Worm (Caenorhabditis elegans) whole organism, L3 larva: ENCODE data around the gene clh-4.

Experiments
- ZK546.5 ChIP-seq: sonication (generic microtip); optimal IDR thresholded peaks from 2 replicates; lab custom pipeline; 2017; ENCODE audit warnings: missing biosample characterization, missing genetic modification characterization
- aly-2 ChIP-seq: fragments of 150-350 bp; optimal IDR thresholded peaks from 2 replicates; lab custom pipeline; 2014; ENCODE audit warnings: missing biosample characterization, missing genetic modification characterization
- ama-1 ChIP-seq: fragments of 150-350 bp; optimal IDR thresholded peaks from 2 replicates; lab custom pipeline; 2018
- ceh-28 ChIP-seq: fragments of 150-350 bp; optimal IDR thresholded peaks from 2 replicates; lab custom pipeline; 2014; ENCODE audit warnings: missing biosample characterization, missing genetic modification reagents, missing genetic modification characterization
- ceh-82 ChIP-seq: fragments of 150-350 bp; optimal IDR thresholded peaks from 2 replicates; lab custom pipeline; 2014; ENCODE audit warnings: missing biosample characterization, missing genetic modification characterization
- egl-27 ChIP-seq: sonication (generic microtip); optimal IDR thresholded peaks from 4 replicates; lab custom pipeline; 2017; ENCODE audit warnings: missing biosample characterization, missing genetic modification reagents, missing genetic modification characterization
- egl-5 ChIP-seq: fragments of 150-350 bp; optimal IDR thresholded peaks from 2 replicates; lab custom pipeline; 2017; ENCODE audit warnings: missing biosample characterization, missing genetic modification reagents, missing genetic modification characterization, inconsistent platforms
- elt-3 ChIP-seq, 3 experiments: fragments of 150-350 bp in 1 of 3; sonication (generic microtip) in 2 of 3; optimal IDR thresholded peaks; 2 replicates in 2 of 3; 4 replicates in 1 of 3; lab custom pipeline; 2014 to 2017; ENCODE audit warnings: missing biosample characterization in 3 of 3, missing genetic modification characterization in 3 of 3
- eor-1 ChIP-seq, 2 experiments: fragments of 150-350 bp; optimal IDR thresholded peaks; 2 replicates each; lab custom pipeline; 2014 to 2018; ENCODE audit warnings: missing biosample characterization in 2 of 2, missing genetic modification characterization in 2 of 2
- hmg-11 ChIP-seq: sonication (generic microtip); optimal IDR thresholded peaks from 2 replicates; lab custom pipeline; 2016; ENCODE audit warnings: missing genetic modification characterization, missing compliant biosample characterization
- jun-1 ChIP-seq: fragments of 150-350 bp; optimal IDR thresholded peaks from 2 replicates; lab custom pipeline; 2014; ENCODE audit warnings: missing biosample characterization, missing genetic modification reagents, missing genetic modification characterization
- lin-15B ChIP-seq: fragments of 150-350 bp; optimal IDR thresholded peaks from 2 replicates; lab custom pipeline; 2014; ENCODE audit warnings: missing biosample characterization, missing genetic modification characterization
- lsy-12 ChIP-seq: sonication (generic microtip); optimal IDR thresholded peaks from 2 replicates; lab custom pipeline; 2016; ENCODE audit warnings: mild to moderate bottlenecking, missing genetic modification characterization, missing compliant biosample characterization
- mdl-1 ChIP-seq: fragments of 150-350 bp; optimal IDR thresholded peaks from 2 replicates; lab custom pipeline; 2014; ENCODE audit warnings: missing biosample characterization, missing genetic modification characterization
- nfya-1 ChIP-seq: sonication (generic microtip); optimal IDR thresholded peaks from 2 replicates; lab custom pipeline; 2017; ENCODE audit warnings: missing genetic modification characterization, mild to moderate bottlenecking, missing compliant biosample characterization, antibody characterized with exemption, moderate library complexity; ENCODE audit not compliant: insufficient read depth
- nhr-11 ChIP-seq: fragments of 150-350 bp; optimal IDR thresholded peaks from 2 replicates; lab custom pipeline; 2014; ENCODE audit warnings: missing biosample characterization, missing genetic modification characterization
- nhr-12 ChIP-seq: fragments of 150-350 bp; optimal IDR thresholded peaks from 2 replicates; lab custom pipeline; 2014; ENCODE audit warnings: missing biosample characterization, missing genetic modification characterization
- nhr-25 ChIP-seq: sonication (generic microtip); optimal IDR thresholded peaks from 2 replicates; lab custom pipeline; 2017; ENCODE audit warnings: missing biosample characterization, missing genetic modification characterization
- nhr-28 ChIP-seq: fragments of 150-350 bp; optimal IDR thresholded peaks from 2 replicates; lab custom pipeline; 2014; ENCODE audit warnings: missing biosample characterization, missing genetic modification characterization
- nhr-67 ChIP-seq: fragments of 150-350 bp; optimal IDR thresholded peaks from 2 replicates; lab custom pipeline; 2014; ENCODE audit warnings: missing biosample characterization, missing genetic modification characterization
- nhr-76 ChIP-seq: fragments of 150-350 bp; sonication (generic microtip); optimal IDR thresholded peaks from 5 replicates; lab custom pipeline; 2014; ENCODE audit warnings: missing biosample characterization, missing genetic modification characterization
- nhr-77 ChIP-seq: fragments of 150-350 bp; optimal IDR thresholded peaks from 2 replicates; lab custom pipeline; 2014; ENCODE audit warnings: missing biosample characterization, missing genetic modification characterization
- pqm-1 ChIP-seq: fragments of 150-350 bp; optimal IDR thresholded peaks from 2 replicates; lab custom pipeline; 2017; ENCODE audit warnings: missing biosample characterization, missing genetic modification characterization, inconsistent platforms
- sea-2 ChIP-seq: fragments of 150-350 bp; sonication (generic microtip); optimal IDR thresholded peaks from 4 replicates; lab custom pipeline; 2014; ENCODE audit warnings: missing biosample characterization, missing genetic modification reagents, missing genetic modification characterization
- snpc-4 ChIP-seq: fragments of 150-350 bp; optimal IDR thresholded peaks from 2 replicates; lab custom pipeline; 2014; ENCODE audit warnings: missing biosample characterization, missing genetic modification characterization
- tbx-2 ChIP-seq: sonication (generic microtip); optimal IDR thresholded peaks from 2 replicates; lab custom pipeline; 2016; ENCODE audit warnings: mild to moderate bottlenecking, missing genetic modification characterization, missing compliant biosample characterization
- zag-1 ChIP-seq: fragments of 150-350 bp; optimal IDR thresholded peaks from 2 replicates; lab custom pipeline; 2014; ENCODE audit warnings: missing biosample characterization, missing genetic modification characterization
- ztf-11 ChIP-seq: fragments of 150-350 bp; optimal IDR thresholded peaks from 2 replicates; lab custom pipeline; 2014; ENCODE audit warnings: missing biosample characterization, missing genetic modification characterization

clh-4 gene

DNA sequence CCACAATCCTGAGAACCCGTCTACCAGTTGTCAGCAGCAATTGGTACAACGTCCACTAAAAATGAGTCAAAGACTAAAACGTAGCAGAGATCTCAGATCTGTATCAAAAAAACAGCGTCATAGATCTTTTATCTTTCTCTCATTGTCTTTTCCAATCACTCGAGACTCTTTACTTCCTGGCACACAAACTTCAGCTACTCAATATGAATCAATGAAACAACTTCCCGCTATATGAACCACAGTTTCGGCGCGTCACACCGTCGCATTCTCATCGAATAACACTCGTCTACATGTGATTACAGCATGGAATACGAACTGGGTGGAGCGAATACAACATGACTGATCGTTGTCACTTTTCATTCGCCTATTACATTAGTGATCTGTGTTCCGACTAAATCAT lies 31.9 kb upstream of the clh-4 start (continued):
- TF ChIP-seq mdl-1 (no peak), nhr-67 (no peak), egl-27 (tag; lab: Kevin White, UChicago) (peak; percentile 1), hmg-11 (tag; lab: Kevin White, UChicago) (no peak), pqm-1 (tag; lab: Kevin White, UChicago) (peak; percentile 43), lin-15B (tag; lab: Kevin White, UChicago) (no peak), zag-1 (tag; lab: Kevin White, UChicago) (no peak), aly-2 (tag; lab: Kevin White, UChicago) (no peak), sea-2 (GFP tag; lab: Kevin White, UChicago) (no peak), nhr-77 (tag; lab: Kevin White, UChicago) (no peak), nhr-12 (tag; lab: Kevin White, UChicago) (no peak), nhr-28 (tag; lab: Kevin White, UChicago) (no peak), ZK546.5 (no peak), ceh-82 (no peak), egl-5 (tag; lab: Kevin White, UChicago) (peak; percentile 28), snpc-4 (tag; lab: Kevin White, UChicago) (no peak), nhr-76 (no peak)

DNA sequence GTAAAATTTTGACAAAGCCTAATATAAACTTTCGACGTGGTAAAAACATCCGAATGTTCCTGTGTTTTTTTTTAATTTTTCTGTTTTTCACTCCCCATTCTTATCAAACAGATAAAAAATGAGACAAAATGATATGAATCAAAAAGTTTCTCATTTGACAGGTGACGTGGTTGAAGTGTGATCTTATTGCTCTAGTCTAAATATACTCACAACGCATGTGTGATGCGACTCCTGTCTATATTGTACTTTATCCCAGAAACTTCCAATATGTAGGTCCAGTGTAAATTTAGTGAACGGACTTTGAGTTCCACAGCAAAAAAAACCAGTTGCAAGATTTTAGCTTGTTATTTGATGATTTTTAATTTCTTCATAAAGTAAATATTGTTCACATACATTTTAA lies 31.0 kb upstream of the clh-4 start:
- no peak for TF ChIP-seq mdl-1
- no peak for TF ChIP-seq ama-1 (lab: Kevin White, UChicago)
- peak; percentile 6 for TF ChIP-seq nfya-1 (tag; lab: Kevin White, UChicago)
- no peak for TF ChIP-seq nhr-25 (tag; lab: Kevin White, UChicago)
- TF ChIP-seq nhr-11 (tag; lab: Kevin White, UChicago): no peak
- TF ChIP-seq aly-2 (tag; lab: Kevin White, UChicago): no peak
- no peak for TF ChIP-seq egl-5 (tag; lab: Kevin White, UChicago)
- TF ChIP-seq, all 47 proteins: peak for 1

DNA sequence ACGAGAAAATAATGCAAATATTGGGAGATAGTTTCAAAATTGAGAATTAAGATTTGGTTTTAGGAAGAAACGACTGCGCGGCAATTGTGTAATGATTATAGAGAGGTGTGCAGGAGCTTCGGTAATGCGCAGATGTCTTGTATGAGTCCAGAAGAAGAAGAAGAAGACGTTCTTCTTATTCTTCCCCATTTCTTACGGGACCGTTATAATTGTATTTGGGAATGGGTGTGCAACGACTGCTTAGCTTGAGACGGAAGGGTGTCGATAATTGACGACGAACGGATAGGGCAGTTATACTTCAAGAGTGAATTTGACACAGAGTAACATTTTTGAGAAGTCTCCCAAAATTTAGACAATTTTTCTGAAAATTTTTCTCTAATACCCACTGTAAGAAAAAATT lies 28.3 kb upstream of the clh-4 start:
- TF ChIP-seq eor-1 (tag; optimal IDR thresholded peaks at IDR 0.05; lab: Kevin White, UChicago): no peak
- no peak for TF ChIP-seq tbx-2
- no peak for TF ChIP-seq jun-1 (tag; lab: Kevin White, UChicago)
- TF ChIP-seq aly-2 (tag; lab: Kevin White, UChicago): no peak
- TF ChIP-seq ceh-28: no peak
- no peak for TF ChIP-seq nhr-12 (tag; lab: Kevin White, UChicago)
- no peak for TF ChIP-seq ztf-11 (tag; lab: Kevin White, UChicago)

DNA sequence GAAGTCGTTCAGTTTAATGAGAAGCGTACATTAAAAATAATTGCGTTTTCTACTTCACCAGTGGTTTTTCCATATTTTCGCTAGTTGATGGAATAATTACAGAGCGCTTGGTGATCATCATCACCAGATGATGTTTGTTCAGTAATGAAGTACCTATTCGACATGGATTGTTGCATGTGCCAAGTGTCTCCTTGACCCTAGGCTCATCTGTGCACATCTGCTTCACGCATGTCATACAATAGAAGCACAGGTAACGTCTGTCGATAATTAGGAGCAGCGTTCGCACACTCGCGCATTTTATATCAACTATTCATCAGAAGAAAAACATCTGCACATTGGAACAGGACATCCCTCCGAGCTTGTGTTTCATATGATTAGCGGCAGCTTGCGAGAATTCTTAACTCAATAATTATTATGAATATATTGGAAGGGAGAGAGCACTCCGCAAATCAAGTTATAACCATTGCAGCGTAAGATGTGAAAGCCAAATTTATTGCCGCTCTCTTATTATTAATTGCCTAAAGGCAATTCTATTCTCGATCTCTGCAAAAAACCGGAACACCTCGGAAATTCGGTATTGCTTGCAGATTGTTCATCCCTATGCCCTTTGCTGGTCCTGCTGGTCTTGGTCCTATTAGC lies 24.9 kb upstream of the clh-4 start:
- TF ChIP-seq ZK546.5 (no peak), nfya-1 (tag; lab: Kevin White, UChicago) (no peak), elt-3 (tag; optimal IDR thresholded peaks at IDR 0.05; lab: Kevin White, UChicago) (no peak)

DNA sequence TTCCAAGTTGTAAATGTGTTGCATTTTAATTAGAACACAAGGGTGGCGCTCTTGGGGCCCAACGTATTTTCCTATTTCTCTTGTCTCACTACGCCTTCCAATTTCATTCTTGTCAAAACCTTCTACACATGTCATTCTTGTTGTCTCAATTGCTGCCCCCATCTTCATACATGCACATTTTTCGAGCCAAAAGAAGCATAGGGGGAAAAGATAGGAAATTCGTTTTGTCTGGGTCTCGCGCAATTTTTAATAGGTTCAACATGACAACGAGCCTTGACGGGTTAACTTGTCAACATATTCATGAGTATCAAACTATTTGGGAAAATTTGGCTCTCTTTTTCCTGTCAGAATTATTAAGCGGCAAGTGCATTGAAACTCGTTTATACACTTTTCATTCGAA lies 23.0 kb upstream of the clh-4 start:
- TF ChIP-seq nhr-25 (tag; lab: Kevin White, UChicago) (no peak), elt-3 (tag; optimal IDR thresholded peaks at IDR 0.05; lab: Kevin White, UChicago) (no peak)

DNA sequence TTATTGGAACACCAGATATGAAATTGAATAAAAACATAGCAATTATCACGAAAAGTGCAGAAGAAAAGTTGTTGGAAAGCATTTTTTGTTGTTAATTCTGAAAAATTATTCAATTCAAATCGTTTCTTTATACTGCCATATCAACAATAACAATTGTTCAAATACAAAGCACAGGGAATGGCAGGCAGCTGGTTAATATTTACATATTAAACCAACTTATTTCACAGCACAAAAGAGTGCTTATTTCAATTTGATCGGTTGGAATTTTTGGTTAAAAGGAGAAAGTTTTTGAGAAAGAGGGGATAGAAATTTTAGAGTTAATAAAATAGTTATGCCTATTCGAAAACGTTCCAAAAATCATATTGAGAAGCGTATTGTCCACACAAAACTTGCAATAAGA lies 20.6 kb upstream of the clh-4 start, which contains the start of gene F09F9.3:
TSS of gene F09F9.3 (minus strand) at position 101 of the 400 bp plus-strand sequence.
- TF ChIP-seq lsy-12 (tag; lab: Kevin White, UChicago) (no peak), egl-5 (tag; lab: Kevin White, UChicago) (no peak)

DNA sequence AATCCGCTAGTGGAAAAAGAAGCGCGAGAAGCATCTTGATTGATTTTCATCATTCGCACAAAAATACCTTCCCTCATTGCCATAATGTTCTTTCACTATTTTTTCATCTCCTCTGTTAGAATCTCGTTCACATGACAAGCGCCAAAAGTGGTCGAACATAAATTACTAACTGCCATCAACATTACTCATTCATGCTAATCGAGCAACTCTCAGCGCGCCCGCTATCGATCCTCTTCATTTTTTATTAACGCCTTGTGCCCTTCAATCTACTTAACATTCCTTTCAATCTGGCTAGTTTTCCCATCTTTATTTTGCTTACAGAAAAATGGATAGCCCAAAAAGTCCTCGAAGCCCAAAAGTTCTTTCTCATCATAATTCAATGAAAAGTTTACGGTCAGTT lies 17.3 kb upstream of the clh-4 start, which contains the start of gene F09F9.5:
TSS of gene F09F9.5 (plus strand) at position 301 of the 400 bp plus-strand sequence.
- no peak for TF ChIP-seq sea-2 (GFP tag; lab: Kevin White, UChicago)
